Worm (Caenorhabditis elegans) whole organism, late embryonic: ENCODE data around the gene R160.4.

Experiments used
- fkh-10 ChIP-seq: fragments of 150-350 bp; optimal IDR thresholded peaks from 2 replicates; lab custom pipeline; 2014; ENCODE audit warnings: missing biosample characterization, missing genetic modification reagents, missing genetic modification characterization
- unc-42 ChIP-seq: sonication (generic microtip); optimal IDR thresholded peaks from 2 replicates; lab custom pipeline; 2016; ENCODE audit warnings: missing genotype, missing genetic modification characterization, missing compliant biosample characterization

DNA sequence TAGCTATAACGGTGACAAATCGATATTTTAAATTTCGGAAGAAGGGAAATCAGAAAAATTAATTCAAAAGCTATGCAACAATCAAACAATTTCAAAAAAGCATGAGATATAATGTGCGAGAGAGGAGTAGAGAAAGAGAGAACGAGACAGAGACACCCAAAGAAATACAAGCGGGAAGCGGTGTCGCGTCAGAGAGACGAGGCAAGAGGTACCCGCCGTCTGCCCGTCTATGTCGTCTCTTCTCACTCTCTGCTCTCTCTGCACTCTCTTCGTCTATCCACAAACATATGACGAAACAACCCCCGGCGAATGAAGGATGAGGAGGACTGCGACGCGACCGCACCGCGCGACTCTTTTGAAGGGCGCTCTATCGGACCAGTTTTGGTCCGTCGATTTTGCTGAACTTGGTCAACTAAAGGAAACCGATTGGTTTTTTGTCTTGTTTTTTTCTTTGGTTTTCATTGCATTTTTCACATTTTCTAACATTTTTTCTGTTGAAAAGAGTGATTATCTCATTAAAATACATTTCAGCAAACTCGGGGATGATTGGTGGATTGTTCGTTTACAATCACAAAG is 20.2 kb upstream of the R160.4 start, which contains the start of gene dpy-23:
- TF ChIP-seq fkh-10 (no peak), unc-42 (peak; percentile 86)
